Worm (Caenorhabditis elegans) whole organism, dauer: ENCODE results near the gene F13H10.9.
"Not testable (repeated sequence)": the region's sequence is repeated elsewhere in the genome, so short reads cannot be mapped to it uniquely, and the experiment has no call there.

Source experiments
- unc-62 ChIP-seq: sonication (generic microtip); optimal IDR thresholded peaks from 2 replicates; lab custom pipeline; 2017; ENCODE audit warnings: missing biosample characterization, missing genetic modification reagents, missing genetic modification characterization

Gene F13H10.9

DNA sequence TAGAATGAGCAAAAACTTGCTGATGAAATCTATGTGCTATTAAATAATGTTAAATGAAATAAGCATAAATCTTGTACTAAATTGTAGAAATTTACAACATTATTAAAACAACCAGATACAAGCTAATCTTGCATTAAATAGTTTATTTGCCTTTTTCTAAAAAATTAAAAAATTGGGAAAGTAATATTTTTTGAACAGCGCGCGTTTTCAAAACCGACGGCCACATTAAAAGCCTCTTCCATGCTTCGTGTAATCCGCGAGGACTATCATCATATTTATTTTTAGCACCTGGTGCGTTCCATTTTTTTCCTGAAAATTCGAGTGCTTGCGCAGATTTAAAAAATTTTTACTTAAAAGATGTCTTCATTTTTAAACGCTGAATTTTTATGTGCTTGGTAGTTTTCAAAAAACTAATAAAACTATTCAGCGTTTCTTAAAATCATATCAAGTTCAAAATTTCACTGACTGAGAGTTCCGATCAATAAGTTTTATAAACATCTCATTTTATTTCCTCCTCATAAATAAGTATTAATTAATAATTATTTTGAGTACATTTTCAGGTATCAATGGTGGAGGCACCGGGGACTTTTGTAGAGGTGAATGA lies 14.3 kb upstream of the F13H10.9 start, which contains the start of gene Y43E12A.3:
Gene Y43E12A.3, plus strand, starts transcription at position 554 of the 604 bp plus-strand sequence.
- not testable (repeated sequence) for TF ChIP-seq unc-62 (GFP tag; lab: Kevin White, UChicago)

DNA sequence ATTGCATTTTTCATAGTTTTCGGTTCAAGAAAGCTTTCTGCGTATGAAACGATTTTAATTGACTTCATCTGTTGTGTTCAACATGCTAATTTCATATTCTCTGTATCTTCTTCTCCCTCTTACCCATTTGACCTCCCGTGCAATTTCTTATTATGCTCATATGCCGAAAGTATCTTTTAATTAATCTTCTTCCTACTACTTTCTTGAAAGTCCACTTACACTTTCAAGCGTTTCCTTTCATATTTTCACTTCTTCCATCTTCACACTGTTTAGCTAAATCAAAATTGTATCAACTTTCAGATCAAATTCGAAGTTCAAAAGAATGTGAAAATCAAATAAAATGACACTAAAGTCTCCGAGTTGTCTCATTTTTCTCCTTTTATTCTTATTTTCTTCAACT lies 11.0 kb upstream of the F13H10.9 start, which contains the start of gene F13H10.5:
Gene F13H10.5, plus strand, starts transcription at position 301 of the 400 bp plus-strand sequence.
- no peak for TF ChIP-seq unc-62 (GFP tag; lab: Kevin White, UChicago)

DNA sequence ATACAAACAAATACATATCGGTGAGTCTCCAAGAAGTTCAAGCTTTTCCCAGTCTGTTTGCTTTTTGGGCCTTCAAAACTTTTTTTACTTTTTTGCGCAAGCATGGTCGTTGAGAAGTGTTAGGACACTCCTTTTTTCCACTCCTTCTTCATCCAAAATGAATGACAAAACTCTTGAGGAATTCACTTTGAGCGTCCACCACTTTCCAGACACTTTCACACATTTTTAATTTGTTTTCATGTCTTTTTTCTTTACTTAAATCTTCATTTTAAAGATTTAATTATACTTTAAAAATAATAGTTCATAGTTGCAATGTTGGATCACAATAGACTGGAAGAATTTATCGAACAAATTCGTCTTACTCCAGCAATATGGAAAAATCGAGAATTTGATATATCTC lies 2.6 kb downstream of the F13H10.9 start, which contains the start of gene F13H10.1:
Gene F13H10.1, plus strand, starts transcription at position 301 of the 400 bp plus-strand sequence.
- TF ChIP-seq unc-62 (GFP tag; lab: Kevin White, UChicago) = no peak

DNA sequence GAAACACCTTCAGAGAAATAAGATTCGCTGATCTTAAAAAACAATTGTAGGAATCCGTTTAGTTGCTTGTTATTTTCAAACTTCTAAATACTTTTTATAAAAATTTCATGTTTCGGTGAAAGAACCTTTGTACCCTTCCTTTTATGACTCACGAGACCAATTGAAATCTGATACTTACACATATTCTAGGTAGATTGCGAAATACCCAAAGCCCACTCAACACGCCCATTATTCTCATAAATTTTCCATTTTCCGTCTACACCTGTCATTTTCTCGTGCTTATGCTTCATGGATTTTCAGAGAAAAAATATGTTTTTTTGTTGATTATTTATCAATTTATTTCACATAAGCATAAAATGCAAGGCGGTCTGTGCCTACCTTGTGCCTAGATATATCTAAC lies 4.7 kb downstream of the F13H10.9 start:
- TF ChIP-seq unc-62 (GFP tag; lab: Kevin White, UChicago) = no peak

DNA sequence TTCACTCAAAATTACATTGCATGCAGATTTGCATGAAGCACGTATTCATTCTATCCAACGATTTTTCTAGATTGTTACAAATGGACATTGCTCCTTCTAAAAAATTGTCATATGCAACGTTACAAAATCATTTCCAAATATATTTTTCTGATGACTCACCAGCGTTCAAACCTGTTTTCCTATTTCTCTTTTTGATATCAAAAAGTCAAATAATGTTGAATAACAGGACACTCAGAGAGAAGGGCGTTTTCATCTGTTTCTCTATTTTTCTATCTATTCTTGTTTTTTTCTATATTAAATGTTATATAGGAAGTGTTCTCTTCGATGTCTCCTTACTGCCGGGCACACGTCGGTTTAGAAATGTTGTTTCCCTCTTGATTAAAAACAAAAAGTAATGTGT lies 5.2 kb downstream of the F13H10.9 start:
- TF ChIP-seq unc-62 (GFP tag; lab: Kevin White, UChicago) = no peak

DNA sequence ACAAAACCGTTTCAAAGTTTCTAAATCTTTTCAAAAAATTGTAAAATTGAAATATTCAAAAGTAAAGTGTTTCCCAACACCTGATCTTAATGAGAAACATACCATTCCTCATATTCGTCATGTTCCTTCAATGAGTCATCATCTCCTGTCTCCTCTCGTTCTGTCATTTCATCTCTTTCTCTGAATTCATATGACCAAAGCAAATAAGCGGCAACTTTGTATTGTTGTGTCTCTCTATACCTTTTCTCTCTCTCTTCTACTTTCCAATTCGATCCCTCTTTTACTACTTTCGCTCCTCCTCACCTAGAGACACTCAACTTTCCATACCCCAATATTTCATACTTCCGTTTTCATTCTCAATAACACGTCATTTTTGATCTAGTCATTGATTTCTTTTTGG lies 6.5 kb downstream of the F13H10.9 start:
- TF ChIP-seq unc-62 (GFP tag; lab: Kevin White, UChicago) = no peak

DNA sequence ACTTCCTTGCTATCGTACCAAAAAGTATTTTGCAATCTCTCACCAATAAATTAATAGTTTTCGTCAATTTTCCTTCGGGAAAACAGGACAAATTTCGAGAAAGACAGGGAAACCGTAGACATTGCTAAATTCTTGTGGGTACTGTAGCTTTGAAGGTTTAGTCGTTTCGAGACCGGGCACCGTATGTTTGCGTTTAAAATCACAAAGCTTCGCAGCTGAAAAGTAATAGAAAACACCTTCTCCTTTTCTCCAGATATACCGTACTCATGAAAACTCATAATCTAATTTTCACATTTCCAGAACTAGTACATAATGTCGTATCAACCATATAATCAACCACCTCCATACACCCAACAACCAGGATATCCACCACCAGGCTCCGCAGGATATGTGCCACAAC lies 7.3 kb downstream of the F13H10.9 start, which contains the start of gene F13H10.6:
Gene F13H10.6, plus strand, starts transcription at position 301 of the 400 bp plus-strand sequence.
- no peak for TF ChIP-seq unc-62 (GFP tag; lab: Kevin White, UChicago)

DNA sequence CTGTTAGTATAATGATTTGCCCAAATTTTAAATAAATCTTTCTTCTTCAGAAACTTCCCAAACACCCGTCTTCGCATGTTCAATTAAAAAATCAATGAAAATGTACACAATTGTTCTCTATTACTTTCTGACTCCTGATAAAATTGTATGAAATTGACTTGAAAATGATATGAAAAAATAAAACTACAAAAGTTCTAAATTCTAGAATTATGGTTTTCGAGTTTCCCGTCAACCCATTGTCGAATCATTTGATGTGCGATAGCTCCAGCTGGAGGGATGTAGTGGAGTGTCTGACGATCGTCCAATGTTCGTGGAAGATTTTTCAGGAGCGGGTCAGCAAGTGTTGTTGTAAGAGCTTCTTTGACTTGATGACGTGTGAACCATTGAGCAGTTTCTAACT lies 8.2 kb downstream of the F13H10.9 start:
- no peak for TF ChIP-seq unc-62 (GFP tag; lab: Kevin White, UChicago)

DNA sequence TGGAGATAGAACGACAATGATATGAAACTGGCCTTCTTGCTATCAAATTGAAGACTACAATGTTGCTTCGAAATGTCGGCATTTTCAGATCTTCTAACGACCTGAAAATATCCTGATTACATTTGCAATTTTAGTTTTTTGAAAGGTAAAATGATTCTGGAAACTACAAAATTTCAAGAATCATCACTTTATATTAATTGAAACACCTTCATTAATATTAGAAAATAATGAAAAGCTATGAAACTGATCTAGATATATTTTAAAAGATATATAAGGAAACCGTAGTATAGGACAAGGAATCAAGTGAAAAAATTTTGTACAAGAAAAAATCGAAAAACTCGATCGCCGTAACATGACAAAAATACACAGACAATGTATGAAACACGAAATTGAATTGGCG lies 10.2 kb downstream of the F13H10.9 start, which contains the start of gene ndx-9:
Gene ndx-9, minus strand, starts transcription at position 101 of the 400 bp plus-strand sequence.
- TF ChIP-seq unc-62 (GFP tag; lab: Kevin White, UChicago) = no peak

DNA sequence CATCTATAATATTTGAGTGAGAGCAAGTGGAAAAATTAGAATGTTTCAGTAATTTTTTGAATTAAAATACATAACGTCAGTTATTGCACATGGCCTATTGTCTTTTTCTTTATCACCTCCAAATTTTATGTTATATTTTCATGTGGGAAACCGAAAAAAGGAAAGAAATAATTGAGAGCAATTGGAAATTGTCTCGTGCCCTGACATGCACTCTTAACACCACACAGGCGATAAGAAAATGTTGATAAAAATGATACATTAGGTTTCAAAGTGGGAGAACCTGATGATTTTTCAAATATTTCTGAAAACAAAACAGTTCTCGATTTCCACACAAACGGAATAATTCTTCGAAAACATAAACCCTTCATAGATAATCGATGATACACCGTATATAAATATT lies 14.2 kb downstream of the F13H10.9 start, which contains the start of gene F13H10.3:
Gene F13H10.3, minus strand, starts transcription at position 73 of the 400 bp plus-strand sequence.
- TF ChIP-seq unc-62 (GFP tag; lab: Kevin White, UChicago) = no peak

DNA sequence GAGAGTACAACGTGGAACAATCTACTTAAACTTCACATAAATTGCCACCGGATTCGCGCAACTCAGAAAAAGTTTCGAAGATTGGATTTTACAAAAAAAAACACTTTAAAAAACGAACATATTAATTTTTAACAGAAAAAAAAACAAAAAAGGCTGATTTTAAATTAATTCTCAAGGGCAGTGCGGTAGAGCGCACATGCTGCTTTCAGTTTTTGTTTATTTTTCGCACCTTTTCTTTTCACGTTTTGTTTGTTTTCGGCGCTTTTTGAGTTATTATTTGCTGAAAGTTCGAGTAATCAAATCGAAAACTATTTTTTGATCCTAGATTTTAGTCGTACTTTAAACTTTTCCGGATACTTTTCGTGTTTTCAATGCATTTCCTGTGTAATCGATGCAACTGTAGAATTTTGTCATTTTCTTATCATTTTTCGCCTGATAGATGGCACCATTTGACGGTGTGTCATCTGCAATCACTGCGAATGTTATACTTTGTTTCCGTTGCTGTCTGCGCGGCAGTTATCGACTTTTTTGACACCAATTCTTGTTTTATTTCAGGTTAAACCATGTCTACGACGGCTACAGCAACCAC lies 18.3 kb downstream of the F13H10.9 start, which contains the start of gene F13H10.8:
Gene F13H10.8, plus strand, starts transcription at position 556 of the 589 bp plus-strand sequence.
- no peak for TF ChIP-seq unc-62 (GFP tag; lab: Kevin White, UChicago)

DNA sequence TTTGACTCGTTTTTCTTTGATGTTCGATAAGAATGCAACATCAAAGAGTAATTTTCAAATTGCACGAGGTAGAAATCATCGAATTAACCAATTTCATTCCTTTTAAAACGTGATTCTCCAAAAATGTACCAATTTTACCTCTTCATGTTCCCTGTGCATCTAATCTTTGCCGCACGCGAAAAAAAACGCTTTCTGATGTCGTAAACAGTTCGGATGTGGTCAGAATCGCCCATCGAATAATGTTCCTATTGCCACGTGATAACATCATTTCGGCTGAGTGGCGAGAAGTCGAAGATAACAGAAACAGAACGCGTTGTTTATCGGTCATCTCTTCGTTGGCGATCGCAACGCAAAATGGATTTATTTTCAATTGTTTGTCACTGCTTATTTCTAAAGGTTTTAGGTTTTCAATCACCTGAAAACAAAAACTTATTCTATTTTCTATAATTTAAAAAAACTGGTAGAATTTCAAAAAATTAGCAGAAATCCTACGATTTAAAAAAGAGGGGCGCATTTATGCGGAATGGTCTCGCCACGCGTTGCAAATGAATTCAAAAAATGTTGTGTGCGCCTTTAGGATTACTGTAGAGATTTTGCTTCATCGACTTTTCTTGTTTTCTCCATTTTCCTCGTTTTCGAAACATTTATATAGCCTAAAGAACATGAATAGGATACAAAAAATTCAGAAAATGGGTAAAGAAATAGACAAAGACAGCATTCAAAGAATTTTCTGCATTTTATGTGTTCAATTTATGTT lies 20.0 kb downstream of the F13H10.9 start, which contains the start of gene mogs-1:
Gene mogs-1, minus strand, starts transcription at position 417 of the 757 bp plus-strand sequence.
- no peak for TF ChIP-seq unc-62 (GFP tag; lab: Kevin White, UChicago)

DNA sequence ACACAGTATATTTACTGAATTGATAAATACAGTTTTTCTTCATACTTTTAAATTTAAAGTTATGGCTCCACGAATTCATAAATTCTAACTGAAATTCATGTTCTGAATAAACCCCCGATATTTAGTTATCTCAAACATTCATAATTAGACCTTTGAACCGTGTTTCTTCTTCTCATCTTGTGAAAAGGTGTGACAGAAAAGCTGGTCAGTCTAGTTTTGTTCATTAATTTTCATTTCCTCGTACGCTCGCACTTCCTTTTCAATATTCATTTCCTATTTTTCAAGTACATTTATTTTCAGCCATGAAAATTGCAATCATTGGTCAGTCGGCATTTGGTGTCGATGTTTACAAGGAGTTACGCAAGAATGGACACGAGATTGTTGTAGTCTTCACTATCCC lies 20.6 kb downstream of the F13H10.9 start, which contains the start of gene alh-3:
Gene alh-3, plus strand, starts transcription at position 301 of the 400 bp plus-strand sequence.
- no peak for TF ChIP-seq unc-62 (GFP tag; lab: Kevin White, UChicago)

DNA sequence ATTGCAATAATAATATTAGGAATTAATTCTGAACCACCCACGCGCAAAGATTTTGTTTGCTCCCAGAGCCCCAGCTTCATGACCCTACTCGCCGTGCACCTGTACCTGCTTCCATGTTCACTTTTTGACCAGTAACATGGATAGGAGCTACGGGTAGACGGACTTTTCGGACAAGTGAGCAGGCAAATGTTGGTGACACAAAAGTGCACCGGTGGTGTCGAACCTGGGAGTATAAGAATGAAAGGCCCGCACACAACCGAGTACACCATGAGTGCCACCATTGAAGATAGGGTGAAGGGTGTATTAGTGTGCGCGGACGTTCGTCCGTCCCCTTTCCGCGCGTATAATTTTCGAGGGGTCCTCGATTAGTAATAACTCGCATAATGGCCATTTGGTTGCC lies 24.2 kb downstream of the F13H10.9 start:
- no peak for TF ChIP-seq unc-62 (GFP tag; lab: Kevin White, UChicago)

DNA sequence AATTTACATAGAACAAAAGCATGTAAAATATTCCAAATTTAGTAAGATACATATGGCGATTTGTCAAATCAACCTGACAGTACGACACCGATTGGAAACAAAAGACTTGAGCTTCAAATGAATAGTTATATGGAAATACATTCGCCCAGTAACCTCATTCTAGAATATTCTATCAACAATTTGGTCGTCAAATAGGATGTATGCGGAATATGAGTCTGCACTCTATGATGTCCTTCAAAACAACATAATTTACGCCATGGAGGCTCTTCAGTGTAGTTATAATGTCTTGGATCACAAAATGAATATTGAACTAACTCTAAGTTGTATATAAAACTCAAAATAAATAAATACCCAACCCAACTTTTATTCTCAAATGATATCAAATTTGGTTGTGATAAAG lies 24.9 kb downstream of the F13H10.9 start:
- TF ChIP-seq unc-62 (GFP tag; lab: Kevin White, UChicago) = no peak

DNA sequence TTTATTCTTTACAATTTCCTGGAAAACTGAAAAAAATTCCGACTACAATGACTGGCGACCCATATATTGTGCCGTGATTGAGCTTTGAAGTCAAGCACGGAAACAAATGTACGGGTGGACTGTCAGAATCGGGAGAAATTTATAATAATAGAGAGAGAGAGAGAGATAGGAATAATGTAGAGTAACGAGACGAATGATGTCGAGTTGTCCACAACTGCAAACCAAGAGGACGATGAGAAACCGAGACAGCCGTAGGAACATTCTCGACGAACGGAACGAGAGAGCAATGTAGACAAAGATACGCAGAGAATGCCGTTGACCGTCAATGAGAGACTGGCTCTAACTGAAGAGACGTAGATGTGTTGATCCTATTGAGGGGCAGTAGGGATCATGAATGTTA lies 25.8 kb downstream of the F13H10.9 start:
- no peak for TF ChIP-seq unc-62 (GFP tag; lab: Kevin White, UChicago)
